Worm (Caenorhabditis elegans) whole organism, midembryonic: ENCODE data around the gene eif-3.G.

Source experiments
- T22C8.4 ChIP-seq: fragments of 200-800 bp; sonication (Bioruptor generic); IDR thresholded peaks from 2 replicates; pipeline ENCODE4 v1.3.6; 2022; ENCODE audit warnings: missing genetic modification characterization, missing compliant biosample characterization
- cog-1 ChIP-seq: sonication (generic microtip); optimal IDR thresholded peaks from 2 replicates; lab custom pipeline; 2016; ENCODE audit warnings: missing genetic modification characterization, missing compliant biosample characterization
- flt-1 ChIP-seq: fragments of 200-800 bp; sonication (Bioruptor generic); IDR thresholded peaks from 2 replicates; pipeline ENCODE4 v1.3.6; 2022; ENCODE audit warnings: missing genetic modification characterization, missing compliant biosample characterization
- klf-2 ChIP-seq: fragments of 200-800 bp; sonication (Bioruptor generic); conservative IDR thresholded peaks from 2 replicates; pipeline ENCODE4 v1.3.6; 2022; ENCODE audit warnings: missing genetic modification reagents, missing genetic modification characterization, missing compliant biosample characterization
- med-1 ChIP-seq: sonication (generic microtip); optimal IDR thresholded peaks from 2 replicates; lab custom pipeline; 2017; ENCODE audit warnings: missing genetic modification characterization, mild to moderate bottlenecking, missing compliant biosample characterization, antibody characterized with exemption, missing genetic modification reagents; ENCODE audit not compliant: insufficient read depth
- ref-1 ChIP-seq: fragments of 200-800 bp; sonication (Bioruptor generic); conservative IDR thresholded peaks from 2 replicates; pipeline ENCODE4 v1.3.6; 2022; ENCODE audit warnings: missing genetic modification reagents, missing genetic modification characterization, missing compliant biosample characterization
- tab-1 ChIP-seq: fragments of 200-800 bp; sonication (Bioruptor generic); IDR thresholded peaks from 2 replicates; pipeline ENCODE4 v1.3.6; 2022; ENCODE audit warnings: missing genetic modification characterization, missing compliant biosample characterization
- ztf-23 ChIP-seq: fragments of 200-800 bp; sonication (Bioruptor generic); IDR thresholded peaks from 2 replicates; pipeline ENCODE4 v1.3.6; 2022; ENCODE audit warnings: missing genetic modification reagents, missing genetic modification characterization, missing compliant biosample characterization
- ztf-29 ChIP-seq: fragments of 200-800 bp; sonication (Bioruptor generic); IDR thresholded peaks from 2 replicates; pipeline ENCODE4 v1.3.6; 2022; ENCODE audit warnings: missing genetic modification reagents, missing genetic modification characterization, missing compliant biosample characterization

- TF ChIP-seq flt-1 (GFP tag; lab: Robert Waterston, UW) (0 out of 2 replicates have a peak, but pooled peaks have one; percentile 49), T22C8.4 (GFP tag; lab: Robert Waterston, UW) (no peak), tab-1 (no peak), ref-1 (no peak), ztf-23 (GFP tag; lab: Robert Waterston, UW) (no peak), cog-1 (tag; lab: Kevin White, UChicago) (no peak), ztf-29 (GFP tag; lab: Robert Waterston, UW) (peak; percentile 54; the same call in 1 of the 2 replicates), klf-2 (GFP tag; lab: Robert Waterston, UW) (no peak), med-1 (no peak)
Measured at ce11 chrII:8415462-8416037, 27.0 kb upstream of the eif-3.G start.
